Worm (Caenorhabditis elegans) whole organism, L4/young adult: ENCODE results near the gene W03C9.1.

ENCODE experiments used
- W03F9.2 ChIP-seq: fragments of 150-350 bp; optimal IDR thresholded peaks from 2 replicates; lab custom pipeline; 2014; ENCODE audit warnings: missing biosample characterization, missing genetic modification characterization
- dao-5 ChIP-seq: sonication (generic microtip); optimal IDR thresholded peaks from 2 replicates; lab custom pipeline; 2016; ENCODE audit warnings: missing genotype, missing genetic modification characterization, moderate library complexity, missing compliant biosample characterization
- him-1 ChIP-seq: sonication (generic microtip); optimal IDR thresholded peaks from 2 replicates; lab custom pipeline; 2016; ENCODE audit warnings: missing genotype, missing genetic modification reagents, missing genetic modification characterization, missing compliant biosample characterization

- TF ChIP-seq him-1: no peak
- no peak for TF ChIP-seq W03F9.2 (tag; lab: Kevin White, UChicago)
- TF ChIP-seq dao-5 (tag; lab: Kevin White, UChicago): no peak
Measured at ce11 chrII:11926501-11926900, 35.4 kb downstream of the W03C9.1 start.
